Fruit fly (Drosophila melanogaster) whole organism, prepupa: ENCODE measurements around the gene grk.
A peak's percentile ranks its signal among the peaks of the same experiment; 100 is the strongest.

ENCODE experiments used
- Blimp-1 ChIP-seq: fragments of 200-800 bp; sonication (Bioruptor generic); optimal IDR thresholded peaks from 3 replicates; lab custom pipeline; 2017; ENCODE audit warnings: missing biosample characterization, missing genetic modification characterization, mild to moderate bottlenecking, moderate library complexity, missing genetic modification reagents
- CG10631 ChIP-seq: fragments of 200-800 bp; sonication (Bioruptor generic); optimal IDR thresholded peaks from 2 replicates; lab custom pipeline; 2016; ENCODE audit warnings: missing biosample characterization, missing genetic modification characterization
- CG15336 ChIP-seq: fragments of 200-800 bp; sonication (Bioruptor generic); IDR thresholded peaks from 2 replicates; pipeline ENCODE4 v1.3.6; 2022; ENCODE audit warnings: missing biosample characterization, missing genetic modification characterization
- CG1621 ChIP-seq: fragments of 200-800 bp; sonication (Bioruptor generic); optimal IDR thresholded peaks from 3 replicates; lab custom pipeline; 2018; ENCODE audit warnings: missing biosample characterization, mild to moderate bottlenecking, missing genetic modification characterization
- CG16779 ChIP-seq: fragments of 200-800 bp; sonication (Bioruptor generic); optimal IDR thresholded peaks from 3 replicates; lab custom pipeline; 2017; ENCODE audit warnings: missing biosample characterization, mild to moderate bottlenecking, missing genetic modification characterization
- CG3032 ChIP-seq: fragments of 200-800 bp; optimal IDR thresholded peaks from 2 replicates; lab custom pipeline; 2019; ENCODE audit warnings: missing biosample characterization, mild to moderate bottlenecking, missing genetic modification characterization, moderate library complexity
- CG31627 ChIP-seq: fragments of 200-800 bp; sonication (Bioruptor generic); optimal IDR thresholded peaks from 3 replicates; lab custom pipeline; 2016; ENCODE audit warnings: missing biosample characterization, missing genetic modification characterization
- CG32006 ChIP-seq: fragments of 200-800 bp; sonication (Bioruptor generic); optimal IDR thresholded peaks from 3 replicates; lab custom pipeline; 2017; ENCODE audit warnings: missing biosample characterization, mild to moderate bottlenecking, missing genetic modification characterization
- CG34406 ChIP-seq: fragments of 200-800 bp; sonication (Bioruptor generic); optimal IDR thresholded peaks from 3 replicates; lab custom pipeline; 2016; ENCODE audit warnings: missing biosample characterization, missing genetic modification characterization
- CG6163 ChIP-seq: fragments of 200-800 bp; sonication (Bioruptor generic); IDR thresholded peaks from 3 replicates; pipeline ENCODE4 v1.3.6; 2022; ENCODE audit warnings: missing biosample characterization, missing genetic modification characterization
- CG6792 ChIP-seq: fragments of 200-800 bp; sonication (Bioruptor generic); optimal IDR thresholded peaks from 3 replicates; lab custom pipeline; 2016; ENCODE audit warnings: missing biosample characterization, missing genetic modification characterization
- CG6808 ChIP-seq: fragments of 200-800 bp; sonication (Bioruptor generic); optimal IDR thresholded peaks from 3 replicates; lab custom pipeline; 2017; ENCODE audit warnings: missing biosample characterization, missing genetic modification characterization, mild to moderate bottlenecking, moderate library complexity, missing genetic modification reagents
- CG6854 ChIP-seq: fragments of 200-800 bp; sonication (Bioruptor generic); optimal IDR thresholded peaks from 2 replicates; lab custom pipeline; 2017; ENCODE audit warnings: missing biosample characterization, mild to moderate bottlenecking, missing genetic modification characterization
- CG7368 ChIP-seq: fragments of 200-800 bp; sonication (Bioruptor generic); optimal IDR thresholded peaks from 3 replicates; lab custom pipeline; 2016; ENCODE audit warnings: missing biosample characterization, missing genetic modification characterization
- CG8119 ChIP-seq: fragments of 200-800 bp; sonication (Bioruptor generic); IDR thresholded peaks from 3 replicates; pipeline ENCODE4 v1.3.6; 2022; ENCODE audit warnings: missing biosample characterization, missing genetic modification characterization
- CG8632 ChIP-seq: fragments of 200-800 bp; sonication (Bioruptor generic); optimal IDR thresholded peaks from 3 replicates; lab custom pipeline; 2016; ENCODE audit warnings: missing biosample characterization, missing genetic modification characterization
- CG9139 ChIP-seq: fragments of 200-800 bp; sonication (Bioruptor generic); optimal IDR thresholded peaks from 3 replicates; lab custom pipeline; 2017; ENCODE audit warnings: missing biosample characterization, mild to moderate bottlenecking, missing genetic modification characterization
- Eip75B ChIP-seq: fragments of 200-800 bp; sonication (Bioruptor generic); optimal IDR thresholded peaks from 3 replicates; lab custom pipeline; 2016; ENCODE audit warnings: missing biosample characterization, missing genetic modification characterization
- Eip78C ChIP-seq: fragments of 200-800 bp; sonication (Bioruptor generic); peaks from one replicate; lab custom pipeline; 2016; ENCODE audit warnings: missing biosample characterization, missing genetic modification characterization
- Ets21C ChIP-seq: fragments of 200-800 bp; sonication (Bioruptor generic); optimal IDR thresholded peaks from 3 replicates; lab custom pipeline; 2016; ENCODE audit warnings: missing biosample characterization, missing genetic modification characterization
- Ets96B ChIP-seq: fragments of 200-800 bp; optimal IDR thresholded peaks from 2 replicates; lab custom pipeline; 2019; ENCODE audit warnings: missing biosample characterization, mild to moderate bottlenecking, missing genetic modification characterization, moderate library complexity
- Gug ChIP-seq: fragments of 200-800 bp; sonication (Bioruptor generic); IDR thresholded peaks from 2 replicates; pipeline ENCODE4 v1.3.6; 2022; ENCODE audit warnings: missing biosample characterization, missing genetic modification characterization
- Hr38 ChIP-seq: sonication (Bioruptor generic); optimal IDR thresholded peaks from 2 replicates; lab custom pipeline; 2016; ENCODE audit warnings: missing biosample characterization, missing genetic modification characterization
- Hr39 ChIP-seq: fragments of 200-800 bp; sonication (Bioruptor generic); optimal IDR thresholded peaks from 2 replicates; lab custom pipeline; 2016; ENCODE audit warnings: missing biosample characterization, missing genetic modification characterization
- Lpt ChIP-seq: fragments of 200-800 bp; sonication (Bioruptor generic); optimal IDR thresholded peaks from 3 replicates; lab custom pipeline; 2016; ENCODE audit warnings: missing biosample characterization, missing genetic modification characterization
- Met ChIP-seq: fragments of 200-800 bp; sonication (Bioruptor generic); optimal IDR thresholded peaks from 3 replicates; lab custom pipeline; 2016; ENCODE audit warnings: missing biosample characterization, missing genetic modification characterization
- OdsH ChIP-seq: fragments of 200-800 bp; sonication (Bioruptor generic); optimal IDR thresholded peaks from 3 replicates; lab custom pipeline; 2016; ENCODE audit warnings: missing biosample characterization, missing genetic modification characterization
- Smox ChIP-seq: fragments of 200-800 bp; sonication (Bioruptor generic); optimal IDR thresholded peaks from 3 replicates; lab custom pipeline; 2016; ENCODE audit warnings: missing biosample characterization, missing genetic modification characterization
- Sox14 ChIP-seq: fragments of 200-800 bp; sonication (Bioruptor generic); optimal IDR thresholded peaks from 3 replicates; lab custom pipeline; 2016; ENCODE audit warnings: missing biosample characterization, missing genetic modification characterization
- Sox15 ChIP-seq: fragments of 200-800 bp; sonication (Bioruptor generic); optimal IDR thresholded peaks from 3 replicates; lab custom pipeline; 2016; ENCODE audit warnings: missing biosample characterization, missing genetic modification characterization
- cyc ChIP-seq: fragments of 200-800 bp; sonication (Bioruptor generic); optimal IDR thresholded peaks from 3 replicates; lab custom pipeline; 2016; ENCODE audit warnings: missing biosample characterization, missing genetic modification characterization
- dsx ChIP-seq: fragments of 200-800 bp; optimal IDR thresholded peaks from 3 replicates; lab custom pipeline; 2019; ENCODE audit warnings: missing biosample characterization, mild to moderate bottlenecking, missing genetic modification characterization, moderate library complexity; ENCODE audit not compliant: poor library complexity, severe bottlenecking
- eg ChIP-seq: fragments of 200-800 bp; sonication (Bioruptor generic); IDR thresholded peaks from 3 replicates; pipeline ENCODE4 v1.3.6; 2022; ENCODE audit warnings: missing biosample characterization, missing genetic modification characterization
- esn ChIP-seq: fragments of 200-800 bp; sonication (Bioruptor generic); optimal IDR thresholded peaks from 2 replicates; lab custom pipeline; 2016; ENCODE audit warnings: missing biosample characterization, mild to moderate bottlenecking, missing genetic modification characterization, moderate library complexity
- fkh ChIP-seq: fragments of 200-800 bp; sonication (Bioruptor generic); optimal IDR thresholded peaks from 3 replicates; lab custom pipeline; 2017; ENCODE audit warnings: missing biosample characterization, mild to moderate bottlenecking, missing genetic modification characterization, moderate library complexity
- lz ChIP-seq: fragments of 200-800 bp; sonication (Bioruptor generic); optimal IDR thresholded peaks from 3 replicates; lab custom pipeline; 2016; ENCODE audit warnings: missing biosample characterization, missing genetic modification characterization
- net ChIP-seq: fragments of 200-800 bp; sonication (Bioruptor generic); optimal IDR thresholded peaks from 3 replicates; lab custom pipeline; 2016; ENCODE audit warnings: missing biosample characterization, missing genetic modification characterization
- pdm3 ChIP-seq: fragments of 200-800 bp; sonication (Bioruptor generic); optimal IDR thresholded peaks from 3 replicates; lab custom pipeline; 2016; ENCODE audit warnings: missing biosample characterization, missing genetic modification characterization
- salr ChIP-seq, 2 experiments: fragments of 200-800 bp; sonication (Bioruptor generic); optimal IDR thresholded peaks; 3 replicates each; lab custom pipeline; 2016 to 2018; ENCODE audit warnings: missing biosample characterization in 2 of 2, missing genetic modification characterization in 2 of 2, mild to moderate bottlenecking in 1 of 2
- spab ChIP-seq: fragments of 200-800 bp; sonication (Bioruptor generic); optimal IDR thresholded peaks from 2 replicates; lab custom pipeline; 2017; ENCODE audit warnings: missing biosample characterization, mild to moderate bottlenecking, missing genetic modification characterization, missing genetic modification reagents
- ss ChIP-seq, 2 experiments: fragments of 200-800 bp; sonication (Bioruptor generic); optimal IDR thresholded peaks; 2 replicates in 1 of 2; 3 replicates in 1 of 2; lab custom pipeline; 2017 to 2018; ENCODE audit warnings: mild to moderate bottlenecking in 2 of 2, missing biosample characterization in 2 of 2, missing genetic modification characterization in 2 of 2, moderate library complexity in 1 of 2
- svp ChIP-seq: fragments of 200-800 bp; sonication (Bioruptor generic); peaks from one replicate; lab custom pipeline; 2016; ENCODE audit warnings: missing biosample characterization, missing genetic modification characterization
- topi ChIP-seq: fragments of 200-800 bp; sonication (Bioruptor generic); optimal IDR thresholded peaks from 3 replicates; lab custom pipeline; 2016; ENCODE audit warnings: missing biosample characterization, missing genetic modification characterization
- vri ChIP-seq: fragments of 200-800 bp; sonication (Bioruptor generic); optimal IDR thresholded peaks from 3 replicates; lab custom pipeline; 2016; ENCODE audit warnings: missing biosample characterization, mild to moderate bottlenecking, missing genetic modification characterization

grk gene

DNA sequence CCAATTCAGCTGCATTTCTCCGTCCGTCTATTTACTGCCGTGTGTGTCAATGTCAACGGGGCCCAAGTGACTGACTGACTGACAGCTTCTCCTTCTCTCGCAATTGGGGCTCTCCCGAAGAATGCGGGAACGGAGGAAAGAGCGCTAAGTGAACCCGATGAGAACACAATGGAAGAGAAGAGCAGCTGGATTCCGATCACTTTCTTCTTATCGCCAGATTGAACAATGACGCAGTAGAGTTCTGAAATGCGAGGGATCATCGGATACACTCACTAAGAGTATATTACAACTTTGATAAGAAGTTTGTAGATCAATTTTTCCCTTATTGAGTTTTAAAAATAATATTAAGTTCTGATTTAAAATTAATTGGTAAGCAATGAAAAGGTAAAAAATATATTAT, 21.9 kb downstream of the grk start, which contains the start of gene Naglu:
Naglu (minus strand) TSS at position 339 of the 400 bp plus-strand sequence.
- TF ChIP-seq Met (no peak), Eip78C (GFP tag; lab: Kevin White, UChicago) (peak; percentile 74), Blimp-1 (GFP tag; lab: Kevin White, UChicago) (peak; percentile 40), ss (GFP tag; optimal IDR thresholded peaks at IDR 0.05; lab: Kevin White, UChicago) (no peak), CG9139 (GFP tag; lab: Kevin White, UChicago) (no peak), Eip75B (GFP tag; lab: Kevin White, UChicago) (peak; percentile 44), CG7368 (no peak), Hr39 (GFP tag; lab: Kevin White, UChicago) (no peak), CG15336 (GFP tag; lab: Robert Waterston, UW) (no peak), net (GFP tag; lab: Kevin White, UChicago) (no peak), OdsH (no peak), CG6792 (GFP tag; lab: Kevin White, UChicago) (peak; percentile 46), CG1621 (tag; lab: Kevin White, UChicago) (no peak), esn (peak; percentile 53), CG6854 (GFP tag; lab: Kevin White, UChicago) (peak; percentile 0), CG31627 (GFP tag; lab: Kevin White, UChicago) (peak; percentile 12), CG8632 (peak; percentile 32), svp (GFP tag; lab: Kevin White, UChicago) (peak; percentile 93), CG6163 (peak; percentile 15; the same call in 1 of the 3 replicates), Hr38 (no peak), CG16779 (tag; lab: Kevin White, UChicago) (no peak), Sox15 (GFP tag; lab: Kevin White, UChicago) (no peak)

dm6 chr2L:8403286-8404270, 29.8 kb downstream of the grk start, which contains the start of gene emb:
emb (plus strand) TSS chr2L:8403573.
- TF ChIP-seq OdsH (peak; percentile 30), eg (GFP tag; lab: Robert Waterston, UW) (peak; percentile 76), Blimp-1 (GFP tag; lab: Kevin White, UChicago) (peak; percentile 11), Hr38 (no peak), topi (GFP tag; lab: Kevin White, UChicago) (peak; percentile 22), Gug (GFP tag; lab: Robert Waterston, UW) (no peak), CG6854 (GFP tag; lab: Kevin White, UChicago) (peak; percentile 69), salr (GFP tag; optimal IDR thresholded peaks at IDR 0.05; lab: Kevin White, UChicago) (no peak), CG6163 (peak; percentile 79), vri (GFP tag; lab: Kevin White, UChicago) (no peak), cyc (GFP tag; lab: Kevin White, UChicago) (peak; percentile 37), fkh (GFP tag; lab: Kevin White, UChicago) (peak; percentile 99), CG8119 (GFP tag; lab: Robert Waterston, UW) (peak; percentile 79), Sox14 (GFP tag; lab: Kevin White, UChicago) (peak; percentile 70), spab (no peak), CG3032 (tag; lab: Kevin White, UChicago) (peak; percentile 51), pdm3 (no peak), CG6808 (peak; percentile 76), dsx (GFP tag; lab: Kevin White, UChicago) (peak; percentile 66), Eip78C (GFP tag; lab: Kevin White, UChicago) (peak; percentile 83), Ets96B (tag; lab: Kevin White, UChicago) (peak; percentile 50), Lpt (GFP tag; lab: Kevin White, UChicago) (no peak), ss (GFP tag; optimal IDR thresholded peaks at IDR 0.05; lab: Kevin White, UChicago) (peak in 1 of 2 experiments; percentile 89), Hr39 (GFP tag; lab: Kevin White, UChicago) (no peak), CG15336 (GFP tag; lab: Robert Waterston, UW) (peak; percentile 62), esn (peak; percentile 57), Sox15 (GFP tag; lab: Kevin White, UChicago) (no peak), CG31627 (GFP tag; lab: Kevin White, UChicago) (peak; percentile 62), lz (GFP tag; lab: Kevin White, UChicago) (peak; percentile 36), CG34406 (peak; percentile 51), CG32006 (GFP tag; lab: Kevin White, UChicago) (no peak), CG10631 (GFP tag; lab: Kevin White, UChicago) (peak; percentile 58), Smox (GFP tag; lab: Kevin White, UChicago) (no peak), Ets21C (peak; percentile 37)
